Fruit fly (Drosophila melanogaster) whole organism, embryonic: ENCODE data around the gene CG31792.
A peak's percentile ranks its signal among the peaks of the same experiment; 100 is the strongest.

Experiments used
- B-H1 ChIP-seq: fragments of 200-800 bp; sonication (Bioruptor generic); IDR thresholded peaks from 3 replicates; pipeline ENCODE4 v1.3.6; 2022; ENCODE audit warnings: missing biosample characterization, missing genetic modification characterization
- CG10209 ChIP-seq: fragments of 200-800 bp; sonication (Bioruptor generic); optimal IDR thresholded peaks from 3 replicates; lab custom pipeline; 2017; ENCODE audit warnings: missing biosample characterization, mild to moderate bottlenecking, missing genetic modification characterization, missing genetic modification reagents
- CG10979 ChIP-seq: fragments of 200-800 bp; sonication (Bioruptor generic); optimal IDR thresholded peaks from 2 replicates; lab custom pipeline; 2018; ENCODE audit warnings: missing biosample characterization, mild to moderate bottlenecking, missing genetic modification characterization, moderate library complexity
- CG11695 ChIP-seq: fragments of 200-800 bp; sonication (Bioruptor generic); IDR thresholded peaks from 3 replicates; pipeline ENCODE4 v1.3.6; 2022; ENCODE audit warnings: missing biosample characterization, missing genetic modification characterization
- CG13775 ChIP-seq: fragments of 200-800 bp; sonication (Bioruptor generic); optimal IDR thresholded peaks from 3 replicates; lab custom pipeline; 2017; ENCODE audit warnings: missing biosample characterization, mild to moderate bottlenecking, missing genetic modification characterization
- CG14050 ChIP-seq: fragments of 200-800 bp; sonication (Bioruptor generic); IDR thresholded peaks from 3 replicates; pipeline ENCODE4 v1.3.6; 2022; ENCODE audit warnings: missing biosample characterization, missing genetic modification characterization
- CG17385 ChIP-seq: fragments of 200-800 bp; sonication (Bioruptor generic); optimal IDR thresholded peaks from 3 replicates; lab custom pipeline; 2018; ENCODE audit warnings: missing biosample characterization, mild to moderate bottlenecking, missing genetic modification characterization
- CG17802 ChIP-seq: fragments of 200-800 bp; sonication (Bioruptor generic); optimal IDR thresholded peaks from 2 replicates; lab custom pipeline; 2018; ENCODE audit warnings: missing biosample characterization, mild to moderate bottlenecking, missing genetic modification characterization, moderate library complexity
- CG18764 ChIP-seq: fragments of 200-800 bp; sonication (Bioruptor generic); optimal IDR thresholded peaks from 3 replicates; lab custom pipeline; 2016; ENCODE audit warnings: missing biosample characterization, missing genetic modification characterization
- CG31365 ChIP-seq: fragments of 200-800 bp; sonication (Bioruptor generic); optimal IDR thresholded peaks from 2 replicates; lab custom pipeline; 2018; ENCODE audit warnings: missing biosample characterization, mild to moderate bottlenecking, missing genetic modification characterization
- CG3163 ChIP-seq: fragments of 200-800 bp; sonication (Bioruptor generic); optimal IDR thresholded peaks from 3 replicates; lab custom pipeline; 2016; ENCODE audit warnings: missing biosample characterization, missing genetic modification characterization
- CG4282 ChIP-seq: fragments of 200-800 bp; sonication (Bioruptor generic); optimal IDR thresholded peaks from 2 replicates; lab custom pipeline; 2016; ENCODE audit warnings: missing biosample characterization, missing genetic modification characterization
- CG4404 ChIP-seq: fragments of 200-800 bp; sonication (Bioruptor generic); IDR thresholded peaks from 2 replicates; pipeline ENCODE4 v1.3.6; 2022; ENCODE audit warnings: missing biosample characterization, missing genetic modification characterization
- CG4730 ChIP-seq: fragments of 200-800 bp; sonication (Bioruptor generic); IDR thresholded peaks from 2 replicates; pipeline ENCODE4 v1.3.6; 2022; ENCODE audit warnings: missing biosample characterization, missing genetic modification characterization
- CG5953 ChIP-seq: fragments of 200-800 bp; sonication (Bioruptor generic); IDR thresholded peaks from 2 replicates; pipeline ENCODE4 v1.3.6; 2022; ENCODE audit warnings: missing biosample characterization, missing genetic modification characterization
- CG6654 ChIP-seq: fragments of 200-800 bp; sonication (Bioruptor generic); optimal IDR thresholded peaks from 2 replicates; lab custom pipeline; 2017; ENCODE audit warnings: missing biosample characterization, mild to moderate bottlenecking, missing genetic modification characterization
- CG6791 ChIP-seq: fragments of 200-800 bp; sonication (Bioruptor generic); IDR thresholded peaks from 3 replicates; pipeline ENCODE4 v1.3.6; 2022; ENCODE audit warnings: missing biosample characterization, missing genetic modification characterization; ENCODE audit not compliant: partially characterized antibody
- CG6813 ChIP-seq: fragments of 200-800 bp; sonication (Bioruptor generic); optimal IDR thresholded peaks from 2 replicates; lab custom pipeline; 2017; ENCODE audit warnings: missing biosample characterization, missing genetic modification characterization, mild to moderate bottlenecking, moderate library complexity, missing genetic modification reagents
- CG8281 ChIP-seq: fragments of 200-800 bp; sonication (Bioruptor generic); optimal IDR thresholded peaks from 2 replicates; lab custom pipeline; 2018; ENCODE audit warnings: missing biosample characterization, mild to moderate bottlenecking, missing genetic modification characterization, moderate library complexity
- CG9215 ChIP-seq: fragments of 200-800 bp; sonication (Bioruptor generic); IDR thresholded peaks from 2 replicates; pipeline ENCODE4 v1.3.6; 2022; ENCODE audit warnings: missing biosample characterization, missing genetic modification characterization
- CG9727 ChIP-seq: fragments of 200-800 bp; sonication (Bioruptor generic); optimal IDR thresholded peaks from 3 replicates; lab custom pipeline; 2017; ENCODE audit warnings: missing biosample characterization, mild to moderate bottlenecking, missing genetic modification characterization
- CG9876 ChIP-seq: fragments of 200-800 bp; sonication (Bioruptor generic); optimal IDR thresholded peaks from 2 replicates; lab custom pipeline; 2016; ENCODE audit warnings: missing biosample characterization, missing genetic modification characterization
- Camta ChIP-seq: fragments of 200-800 bp; sonication (Bioruptor generic); optimal IDR thresholded peaks from 2 replicates; lab custom pipeline; 2016; ENCODE audit warnings: missing biosample characterization, missing genetic modification characterization
- CoRest ChIP-seq: fragments of 200-800 bp; sonication (Bioruptor generic); optimal IDR thresholded peaks from 3 replicates; lab custom pipeline; 2018; ENCODE audit warnings: missing biosample characterization, mild to moderate bottlenecking, missing genetic modification characterization, moderate library complexity
- D19B ChIP-seq: fragments of 200-800 bp; sonication (Bioruptor generic); optimal IDR thresholded peaks from 2 replicates; lab custom pipeline; 2017; ENCODE audit warnings: missing biosample characterization, mild to moderate bottlenecking, missing genetic modification characterization
- Dek ChIP-seq: fragments of 200-800 bp; sonication (Bioruptor generic); optimal IDR thresholded peaks from 3 replicates; lab custom pipeline; 2019; ENCODE audit warnings: missing biosample characterization, mild to moderate bottlenecking, missing genetic modification characterization, moderate library complexity
- E2f2 ChIP-seq: fragments of 200-800 bp; sonication (Bioruptor generic); IDR thresholded peaks from 2 replicates; pipeline ENCODE4 v1.3.6; 2022; ENCODE audit warnings: missing biosample characterization, missing genetic modification characterization
- GATAe ChIP-seq: fragments of 200-800 bp; sonication (Bioruptor generic); conservative IDR thresholded peaks from 2 replicates; pipeline ENCODE4 v1.3.6; 2022; ENCODE audit warnings: missing biosample characterization, missing genetic modification characterization
- Gsc ChIP-seq: fragments of 200-800 bp; sonication (Bioruptor generic); IDR thresholded peaks from 2 replicates; pipeline ENCODE4 v1.3.6; 2022; ENCODE audit warnings: missing biosample characterization, missing genetic modification characterization
- NFAT ChIP-seq: fragments of 200-800 bp; sonication (Bioruptor generic); IDR thresholded peaks from 2 replicates; pipeline ENCODE4 v1.3.6; 2022; ENCODE audit warnings: missing biosample characterization, missing genetic modification characterization
- Pdp1 ChIP-seq, 2 experiments: fragments of 200-800 bp; sonication (Bioruptor generic); optimal IDR thresholded peaks; 3 replicates each; lab custom pipeline; 2016; ENCODE audit warnings: missing biosample characterization in 2 of 2, missing genetic modification characterization in 2 of 2, mild to moderate bottlenecking in 1 of 2, moderate library complexity in 1 of 2
- Side ChIP-seq: fragments of 200-800 bp; sonication (Bioruptor generic); optimal IDR thresholded peaks from 2 replicates; lab custom pipeline; 2016; ENCODE audit warnings: missing biosample characterization, missing genetic modification characterization
- Tbp ChIP-seq: fragments of >200 bp; optimal IDR thresholded peaks from 2 replicates; lab custom pipeline; 2018; ENCODE audit warnings: missing biosample characterization, missing genetic modification characterization
- Vsx1 ChIP-seq: fragments of 200-800 bp; sonication (Bioruptor generic); optimal IDR thresholded peaks from 2 replicates; lab custom pipeline; 2017; ENCODE audit warnings: missing biosample characterization, mild to moderate bottlenecking, missing genetic modification characterization, missing genetic modification reagents
- ap ChIP-seq: fragments of 200-800 bp; sonication (Bioruptor generic); IDR thresholded peaks from 2 replicates; pipeline ENCODE4 v1.3.6; 2022; ENCODE audit warnings: missing biosample characterization, missing genetic modification characterization
- croc ChIP-seq: fragments of 200-800 bp; sonication (Bioruptor generic); conservative IDR thresholded peaks from 3 replicates; pipeline ENCODE4 v1.3.6; 2022; ENCODE audit warnings: missing biosample characterization, missing genetic modification characterization
- crol ChIP-seq: fragments of 200-800 bp; sonication (Bioruptor generic); IDR thresholded peaks from 2 replicates; pipeline ENCODE4 v1.3.6; 2022; ENCODE audit warnings: missing biosample characterization, missing genetic modification characterization
- dpn ChIP-seq, 2 experiments: fragments of 200-800 bp; sonication (Bioruptor generic); optimal IDR thresholded peaks; 3 replicates each; lab custom pipeline; 2016; ENCODE audit warnings: missing biosample characterization in 2 of 2, missing genetic modification characterization in 2 of 2
- ftz-f1 ChIP-seq: fragments of 200-800 bp; sonication (Bioruptor generic); optimal IDR thresholded peaks from 2 replicates; lab custom pipeline; 2016; ENCODE audit warnings: missing biosample characterization, missing genetic modification characterization
- her ChIP-seq: fragments of 200-800 bp; sonication (Bioruptor generic); optimal IDR thresholded peaks from 2 replicates; lab custom pipeline; 2016; ENCODE audit warnings: missing biosample characterization, missing genetic modification characterization
- jumu ChIP-seq: fragments of 200-800 bp; sonication (Bioruptor generic); optimal IDR thresholded peaks from 3 replicates; lab custom pipeline; 2016; ENCODE audit warnings: missing biosample characterization, missing genetic modification characterization
- mam ChIP-seq: fragments of 200-800 bp; sonication (Bioruptor generic); optimal IDR thresholded peaks from 3 replicates; lab custom pipeline; 2016; ENCODE audit warnings: missing biosample characterization, missing genetic modification characterization
- otp ChIP-seq: fragments of 200-800 bp; sonication (Bioruptor generic); IDR thresholded peaks from 3 replicates; pipeline ENCODE4, ENCODE4 v1.3.6; 2022; ENCODE audit warnings: missing biosample characterization, missing genetic modification characterization
- pan ChIP-seq, 4 experiments: fragments of >200 bp in 3 of 4; fragments of 200-800 bp in 1 of 4; sonication (Bioruptor generic) in 1 of 4; optimal IDR thresholded peaks in 3 of 4; IDR thresholded peaks in 1 of 4; 2 replicates each; pipeline versions ENCODE4 v1.3.6 to Lab custom; 2017 to 2022; ENCODE audit warnings: missing biosample characterization in 2 of 4, missing genetic modification characterization in 2 of 4, mixed read lengths in 1 of 4
- pb ChIP-seq: fragments of 200-800 bp; sonication (Bioruptor generic); optimal IDR thresholded peaks from 3 replicates; lab custom pipeline; 2016; ENCODE audit warnings: missing biosample characterization, missing genetic modification characterization
- rib ChIP-seq: fragments of 200-800 bp; sonication (Bioruptor generic); IDR thresholded peaks from 2 replicates; pipeline ENCODE4 v1.3.6; 2022; ENCODE audit warnings: missing biosample characterization, missing genetic modification characterization
- slou ChIP-seq: fragments of 200-800 bp; sonication (Bioruptor generic); optimal IDR thresholded peaks from 3 replicates; lab custom pipeline; 2016; ENCODE audit warnings: missing biosample characterization, missing genetic modification characterization
- slp2 ChIP-seq: fragments of 200-800 bp; sonication (Bioruptor generic); optimal IDR thresholded peaks from 2 replicates; lab custom pipeline; 2016; ENCODE audit warnings: missing biosample characterization, missing genetic modification characterization
- so ChIP-seq: fragments of 200-800 bp; sonication (Bioruptor generic); IDR thresholded peaks from 3 replicates; pipeline ENCODE4 v1.3.6; 2022; ENCODE audit warnings: missing biosample characterization, missing genetic modification characterization
- sob ChIP-seq: fragments of 200-800 bp; sonication (Bioruptor generic); IDR thresholded peaks from 2 replicates; pipeline ENCODE4 v1.3.6; 2022; ENCODE audit warnings: missing biosample characterization, missing genetic modification characterization
- sug ChIP-seq: fragments of 200-800 bp; optimal IDR thresholded peaks from 2 replicates; lab custom pipeline; 2019; ENCODE audit warnings: missing biosample characterization, mild to moderate bottlenecking, missing genetic modification characterization, moderate library complexity
- tap ChIP-seq: fragments of 200-800 bp; optimal IDR thresholded peaks from 3 replicates; lab custom pipeline; 2019; ENCODE audit warnings: missing biosample characterization, mild to moderate bottlenecking, missing genetic modification characterization, moderate library complexity

Gene CG31792

dm6 chr2L:18951674-18952073 lies 45.6 kb upstream of the CG31792 start, which contains the start of gene Nedd8 (continued):
- TF ChIP-seq CG6791 (GFP tag; lab: Robert Waterston, UW) = peak; percentile 85
- TF ChIP-seq CoRest = peak; percentile 29
- TF ChIP-seq Pdp1 (GFP tag; optimal IDR thresholded peaks at IDR 0.05; lab: Kevin White, UChicago) = peak in 1 of 2 experiments; percentile 13
- TF ChIP-seq Dek = peak; percentile 5
- no peak for TF ChIP-seq pb (GFP tag; lab: Kevin White, UChicago)
- TF ChIP-seq GATAe (GFP tag; lab: Robert Waterston, UW) = no peak
- TF ChIP-seq CG3163 = peak; percentile 54
- no peak for TF ChIP-seq CG6813 (GFP tag; lab: Kevin White, UChicago)
- no peak for TF ChIP-seq CG17802 (tag; lab: Kevin White, UChicago)
- no peak for TF ChIP-seq D19B (GFP tag; lab: Kevin White, UChicago)
- no peak for TF ChIP-seq CG10979
- no peak for TF ChIP-seq ftz-f1 (GFP tag; lab: Kevin White, UChicago)
- no peak for TF ChIP-seq otp
- TF ChIP-seq NFAT (GFP tag; lab: Robert Waterston, UW) = no peak
- peak; percentile 76 for TF ChIP-seq E2f2 (GFP tag; lab: Robert Waterston, UW)
- no peak for TF ChIP-seq CG4730 (GFP tag; lab: Robert Waterston, UW)
- TF ChIP-seq CG31365 (tag; lab: Kevin White, UChicago) = no peak
- TF ChIP-seq rib (GFP tag; lab: Robert Waterston, UW) = 0 out of 2 replicates have a peak, but pooled peaks have one; percentile 28
- TF ChIP-seq mam (GFP tag; lab: Kevin White, UChicago) = no peak
- TF ChIP-seq CG10209 (GFP tag; lab: Kevin White, UChicago) = no peak
- no peak for TF ChIP-seq tap (tag; lab: Kevin White, UChicago)
- no peak for TF ChIP-seq slp2
- no peak for TF ChIP-seq CG6654 (GFP tag; lab: Kevin White, UChicago)
- no peak for TF ChIP-seq Camta (GFP tag; lab: Kevin White, UChicago)
- TF ChIP-seq ap (GFP tag; lab: Robert Waterston, UW) = no peak
- TF ChIP-seq CG18764 = no peak
- TF ChIP-seq CG9876 = no peak
- no peak for TF ChIP-seq so
- no peak for TF ChIP-seq CG4282 (GFP tag; lab: Kevin White, UChicago)
- no peak for TF ChIP-seq Gsc (GFP tag; lab: Robert Waterston, UW)
- TF ChIP-seq CG17385 (GFP tag; lab: Kevin White, UChicago) = no peak
- no peak for TF ChIP-seq slou (GFP tag; lab: Kevin White, UChicago)
- TF ChIP-seq sug (tag; lab: Kevin White, UChicago) = peak; percentile 16
- TF ChIP-seq CG13775 = no peak
- TF ChIP-seq jumu (GFP tag; lab: Kevin White, UChicago) = no peak
- no peak for TF ChIP-seq CG4404
- no peak for TF ChIP-seq Side (GFP tag; lab: Kevin White, UChicago)
- no peak for TF ChIP-seq CG8281
- TF ChIP-seq sob (GFP tag; lab: Robert Waterston, UW) = no peak
- TF ChIP-seq pan (optimal IDR thresholded peaks at IDR 0.05; lab: Kevin White, UChicago) = no peak
- TF ChIP-seq pan (GFP tag; optimal IDR thresholded peaks at IDR 0.05 in 1 of 2, IDR thresholded peaks at IDR 0.05 in 1 of 2) = no peak
- TF ChIP-seq CG9215 (GFP tag; lab: Robert Waterston, UW) = no peak
- no peak for TF ChIP-seq croc (GFP tag; lab: Robert Waterston, UW)
- TF ChIP-seq her (GFP tag; lab: Kevin White, UChicago) = no peak
- no peak for TF ChIP-seq crol (GFP tag; lab: Robert Waterston, UW)
- TF ChIP-seq CG9727 = no peak
- TF ChIP-seq CG5953 = no peak
- TF ChIP-seq CG11695 (GFP tag; lab: Robert Waterston, UW) = no peak
- TF ChIP-seq CG14050 (GFP tag; lab: Robert Waterston, UW) = no peak
- TF ChIP-seq Tbp = no peak
- TF ChIP-seq dpn (GFP tag; optimal IDR thresholded peaks at IDR 0.05; lab: Kevin White, UChicago) = no peak
- no peak for TF ChIP-seq Vsx1 (GFP tag; lab: Kevin White, UChicago)
- TF ChIP-seq B-H1 (GFP tag; lab: Robert Waterston, UW) = no peak
